Fruit fly (Drosophila melanogaster) whole organism, pupa: Measurements from ENCODE around the gene CG6834.

Source experiments
- CG4496 ChIP-seq: fragments of 200-800 bp; sonication (Bioruptor generic); IDR thresholded peaks from 3 replicates; pipeline ENCODE4 v1.3.6; 2022; ENCODE audit warnings: missing biosample characterization, missing genetic modification characterization
- CG9948 ChIP-seq: fragments of 200-800 bp; sonication (Bioruptor generic); optimal IDR thresholded peaks from 2 replicates; lab custom pipeline; 2018; ENCODE audit warnings: missing biosample characterization, mild to moderate bottlenecking, missing genetic modification characterization, moderate library complexity
- D1 ChIP-seq: fragments of 200-800 bp; sonication (Bioruptor generic); optimal IDR thresholded peaks from 2 replicates; lab custom pipeline; 2018; ENCODE audit warnings: missing biosample characterization, mild to moderate bottlenecking, missing genetic modification characterization, moderate library complexity
- EcR ChIP-seq: fragments of 200-800 bp; sonication (Bioruptor generic); optimal IDR thresholded peaks from 3 replicates; lab custom pipeline; 2019; ENCODE audit warnings: missing biosample characterization, missing genetic modification characterization, mild to moderate bottlenecking, moderate library complexity, missing genetic modification reagents
- Ets98B ChIP-seq: fragments of 200-800 bp; sonication (Bioruptor generic); IDR thresholded peaks from 2 replicates; pipeline ENCODE4 v1.3.6; 2022; ENCODE audit warnings: missing biosample characterization, missing genetic modification characterization
- fd96Ca ChIP-seq: fragments of 200-800 bp; sonication (Bioruptor generic); IDR thresholded peaks from 3 replicates; pipeline ENCODE4 v1.3.6; 2022; ENCODE audit warnings: missing biosample characterization, missing genetic modification characterization

DNA sequence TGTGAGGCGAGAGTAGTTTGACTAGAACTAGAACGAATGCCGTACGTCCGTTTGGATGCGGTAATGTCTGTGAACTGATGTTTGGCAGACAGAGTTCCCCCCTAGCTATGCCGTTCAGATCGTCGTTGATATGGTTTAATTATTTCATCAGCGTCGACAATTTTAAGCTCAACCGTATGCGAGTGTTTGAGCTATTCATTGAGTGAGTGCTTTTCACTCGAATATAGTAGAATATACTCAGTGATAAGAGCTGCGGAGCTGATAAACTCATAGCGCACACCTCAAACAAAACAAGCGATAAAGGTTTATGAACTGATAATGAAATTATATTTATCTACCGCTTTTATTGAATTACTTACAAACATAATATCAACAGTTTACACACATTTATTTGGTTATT lies at the start of gene CG6834:
- no peak for TF ChIP-seq CG9948 (tag; lab: Kevin White, UChicago)
- TF ChIP-seq D1 (tag; lab: Kevin White, UChicago), result no peak
- TF ChIP-seq CG4496, result no peak
- TF ChIP-seq EcR, result peak; percentile 57
- TF ChIP-seq fd96Ca (GFP tag; lab: Robert Waterston, UW), result no peak
- no peak for TF ChIP-seq Ets98B
